Fruit fly (Drosophila melanogaster) whole organism, wandering third instar larva: Measurements from ENCODE around the gene Gr94a.

Experiments
- CG32264 ChIP-seq: fragments of 200-800 bp; sonication (Bioruptor generic); optimal IDR thresholded peaks from 2 replicates; lab custom pipeline; 2016; ENCODE audit warnings: missing biosample characterization, missing genetic modification characterization
- CG9705 ChIP-seq: fragments of 200-800 bp; sonication (Bioruptor generic); optimal IDR thresholded peaks from 2 replicates; lab custom pipeline; 2018; ENCODE audit warnings: missing biosample characterization, mild to moderate bottlenecking, missing genetic modification characterization
- CrebA ChIP-seq: fragments of 200-800 bp; sonication (Bioruptor generic); optimal IDR thresholded peaks from 2 replicates; lab custom pipeline; 2016; ENCODE audit warnings: missing biosample characterization, mild to moderate bottlenecking, missing genetic modification characterization, borderline replicate concordance
- Dfd ChIP-seq: fragments of >200 bp; optimal IDR thresholded peaks from 2 replicates; lab custom pipeline; 2017; ENCODE audit warnings: missing biosample characterization, missing genetic modification characterization
- GATAd ChIP-seq: sonication (Bioruptor generic); optimal IDR thresholded peaks from 2 replicates; lab custom pipeline; 2016; ENCODE audit warnings: missing biosample characterization, missing genetic modification characterization
- HLH106 ChIP-seq: fragments of 200-800 bp; optimal IDR thresholded peaks from 3 replicates; lab custom pipeline; 2019; ENCODE audit warnings: missing biosample characterization, mild to moderate bottlenecking, missing genetic modification characterization, moderate library complexity
- Hr83 ChIP-seq: fragments of 200-300 bp; sonication (Bioruptor generic); optimal IDR thresholded peaks from 2 replicates; lab custom pipeline; 2016; ENCODE audit warnings: missing biosample characterization, mild to moderate bottlenecking, missing genetic modification characterization, moderate library complexity; ENCODE audit not compliant: poor library complexity, severe bottlenecking
- Jra ChIP-seq: sonication (Bioruptor generic); optimal IDR thresholded peaks from 2 replicates; lab custom pipeline; 2016; ENCODE audit warnings: missing biosample characterization, missing genetic modification characterization
- Myc ChIP-seq: fragments of >200 bp; optimal IDR thresholded peaks from 2 replicates; lab custom pipeline; 2017
- N ChIP-seq: fragments of >200 bp; optimal IDR thresholded peaks from 2 replicates; lab custom pipeline; 2018; ENCODE audit warnings: missing biosample characterization, missing external identifiers, missing genetic modification characterization
- Rel ChIP-seq, 2 experiments: fragments of 200-800 bp; sonication (Bioruptor generic) in 1 of 2; optimal IDR thresholded peaks; 2 replicates in 1 of 2; 3 replicates in 1 of 2; lab custom pipeline; 2016 to 2019; ENCODE audit warnings: mild to moderate bottlenecking in 2 of 2, missing biosample characterization in 2 of 2, missing genetic modification characterization in 2 of 2, moderate library complexity in 1 of 2
- Vsx2 ChIP-seq: fragments of 200-300, 225-300 bp; sonication (Bioruptor generic); optimal IDR thresholded peaks from 2 replicates; lab custom pipeline; 2018; ENCODE audit warnings: missing biosample characterization, missing genetic modification characterization; ENCODE audit not compliant: partially characterized antibody
- dl ChIP-seq, 2 experiments: fragments of 175-275, 200-275 bp in 1 of 2; fragments of 200-275 bp in 1 of 2; sonication (Bioruptor generic); optimal IDR thresholded peaks; lab custom pipeline; 2018; ENCODE audit warnings: mild to moderate bottlenecking in 2 of 2, missing biosample characterization in 2 of 2, missing genetic modification characterization in 2 of 2, moderate library complexity in 2 of 2; ENCODE audit not compliant: partially characterized antibody in 2 of 2, insufficient read depth in 1 of 2
- dmrt93B ChIP-seq: fragments of 200-800 bp; sonication (Bioruptor generic); optimal IDR thresholded peaks from 2 replicates; lab custom pipeline; 2018; ENCODE audit warnings: missing biosample characterization, mild to moderate bottlenecking, missing genetic modification characterization
- foxo ChIP-seq, 2 experiments: fragments of 200-800 bp; sonication (Bioruptor generic); optimal IDR thresholded peaks; 2 replicates in 1 of 2; 3 replicates in 1 of 2; lab custom pipeline; 2016 to 2017; ENCODE audit warnings: missing biosample characterization in 2 of 2, missing genetic modification characterization in 2 of 2
- fru ChIP-seq: fragments of 200-800 bp; sonication (Bioruptor generic); optimal IDR thresholded peaks from 3 replicates; lab custom pipeline; 2016; ENCODE audit warnings: missing biosample characterization, mild to moderate bottlenecking, missing genetic modification characterization
- jim ChIP-seq: fragments of 175-275, 200-325 bp; sonication (Bioruptor generic); optimal IDR thresholded peaks from 2 replicates; lab custom pipeline; 2016; ENCODE audit warnings: missing biosample characterization, mild to moderate bottlenecking, missing genetic modification characterization
- lola ChIP-seq: fragments of >200 bp; optimal IDR thresholded peaks from 2 replicates; lab custom pipeline; 2017; ENCODE audit warnings: missing biosample characterization, missing genetic modification characterization
- pan ChIP-seq: fragments of >200 bp; optimal IDR thresholded peaks from 2 replicates; lab custom pipeline; 2017
- psq ChIP-seq: fragments of 200-800 bp; sonication (Bioruptor generic); optimal IDR thresholded peaks from 3 replicates; lab custom pipeline; 2017; ENCODE audit warnings: missing biosample characterization, mild to moderate bottlenecking, missing genetic modification characterization, moderate library complexity
- rgr ChIP-seq: fragments of 200-800 bp; sonication (Bioruptor generic); optimal IDR thresholded peaks from 3 replicates; lab custom pipeline; 2016; ENCODE audit warnings: missing biosample characterization, mild to moderate bottlenecking, missing genetic modification characterization
- sage ChIP-seq: fragments of 200-800 bp; sonication (Bioruptor generic); optimal IDR thresholded peaks from 2 replicates; lab custom pipeline; 2016; ENCODE audit warnings: missing biosample characterization, mild to moderate bottlenecking, missing genetic modification characterization
- sv ChIP-seq: fragments of 200-800 bp; sonication (Bioruptor generic); optimal IDR thresholded peaks from 3 replicates; lab custom pipeline; 2016; ENCODE audit warnings: missing biosample characterization, missing genetic modification characterization
- tai ChIP-seq: sonication (Bioruptor generic); optimal IDR thresholded peaks from 2 replicates; lab custom pipeline; 2016; ENCODE audit warnings: missing biosample characterization, missing genetic modification characterization
- usp ChIP-seq: fragments of >200 bp; optimal IDR thresholded peaks from 2 replicates; lab custom pipeline; 2017; ENCODE audit warnings: missing biosample characterization, missing genetic modification characterization
- woc ChIP-seq: sonication (Bioruptor generic); optimal IDR thresholded peaks from 2 replicates; lab custom pipeline; 2016; ENCODE audit warnings: missing biosample characterization, mild to moderate bottlenecking, missing genetic modification characterization

Gene Gr94a

dm6 chr3R:23051639-23052125 lies at the start of gene Gr94a:
TSS of gene Gr94a (plus strand) at chr3R:23051689.
- TF ChIP-seq CG32264 (GFP tag; lab: Kevin White, UChicago) = no peak
- TF ChIP-seq tai (GFP tag; lab: Kevin White, UChicago) = no peak
- TF ChIP-seq sage (GFP tag; lab: Kevin White, UChicago) = no peak
- no peak for TF ChIP-seq HLH106 (tag; lab: Kevin White, UChicago)
- TF ChIP-seq jim = no peak
- TF ChIP-seq rgr (GFP tag; lab: Kevin White, UChicago) = no peak
- no peak for TF ChIP-seq Vsx2 (GFP tag; lab: Kevin White, UChicago)
- no peak for TF ChIP-seq woc (GFP tag; lab: Kevin White, UChicago)
- no peak for TF ChIP-seq Dfd (GFP tag; lab: Kevin White, UChicago)

dm6 chr3R:23004161-23004560 lies 47.3 kb upstream of the Gr94a start:
- TF ChIP-seq Myc (lab: Kevin White, UChicago) (peak; percentile 18), N (peak; percentile 54), fru (GFP tag; lab: Kevin White, UChicago) (no peak)

dm6 chr3R:23009480-23010115 lies 41.9 kb upstream of the Gr94a start:
- no peak for TF ChIP-seq pan
- TF ChIP-seq CG9705 (GFP tag; lab: Kevin White, UChicago) = no peak

- no peak for TF ChIP-seq CrebA (GFP tag; lab: Kevin White, UChicago)
- TF ChIP-seq sv = no peak
- TF ChIP-seq dmrt93B (GFP tag; lab: Kevin White, UChicago) = no peak
- TF ChIP-seq rgr (GFP tag; lab: Kevin White, UChicago) = no peak
These were observed 41.1 kb upstream of the Gr94a start, which contains the start of gene CG34375 for dm6 chr3R:23010406-23010805. TSS of gene CG34375 (minus strand) at chr3R:23010562.

dm6 chr3R:23012017-23012416 lies 39.5 kb upstream of the Gr94a start, which contains the start of gene CG6688:
TSS of gene CG6688 (plus strand) at chr3R:23012412.
- no peak for TF ChIP-seq Jra (GFP tag; lab: Kevin White, UChicago)
- no peak for TF ChIP-seq N
- no peak for TF ChIP-seq woc (GFP tag; lab: Kevin White, UChicago)
- no peak for TF ChIP-seq GATAd (GFP tag; lab: Kevin White, UChicago)
- TF ChIP-seq dl (GFP tag; optimal IDR thresholded peaks at IDR 0.05; lab: Kevin White, UChicago; ENCODE audit: insufficient read depth in 1 of 2, partially characterized antibody in 2 of 2) = no peak

dm6 chr3R:23013482-23013881 lies 38.0 kb upstream of the Gr94a start:
- TF ChIP-seq Jra (GFP tag; lab: Kevin White, UChicago) (no peak), Hr83 (GFP tag; lab: Kevin White, UChicago) (no peak), N (no peak), dmrt93B (GFP tag; lab: Kevin White, UChicago) (no peak), usp (GFP tag; lab: Kevin White, UChicago) (no peak), jim (no peak)

- no peak for TF ChIP-seq psq
- no peak for TF ChIP-seq Jra (GFP tag; lab: Kevin White, UChicago)
- TF ChIP-seq usp (GFP tag; lab: Kevin White, UChicago) = no peak
- no peak for TF ChIP-seq N
- no peak for TF ChIP-seq lola (GFP tag; lab: Kevin White, UChicago)
- TF ChIP-seq foxo (GFP tag; optimal IDR thresholded peaks at IDR 0.05; lab: Kevin White, UChicago) = no peak
- TF ChIP-seq tai (GFP tag; lab: Kevin White, UChicago) = no peak
- no peak for TF ChIP-seq Rel (GFP tag; optimal IDR thresholded peaks at IDR 0.05; lab: Kevin White, UChicago)
- TF ChIP-seq Rel (tag; optimal IDR thresholded peaks at IDR 0.05; lab: Kevin White, UChicago) = no peak
These were observed 24.6 kb upstream of the Gr94a start, which contains the start of gene lmd for dm6 chr3R:23026652-23027427. TSS of gene lmd (minus strand) at chr3R:23026713.
